Fruit fly (Drosophila melanogaster): Measurements from ENCODE around the gene CG13078.

Gene CG13078

dm6 chr2L:19563029-19563980 lies at the start of gene CG13078:
Gene CG13078, plus strand, starts transcription at chr2L:19563930.
- TF ChIP-seq net (GFP tag; optimal IDR thresholded peaks at IDR 0.05) (no peak), Smox (GFP tag; optimal IDR thresholded peaks at IDR 0.05) (no peak), CG3032 (tag; optimal IDR thresholded peaks at IDR 0.05) (no peak)

dm6 chr2L:19516062-19516461 lies 47.7 kb upstream of the CG13078 start:
- TF ChIP-seq svp (GFP tag) (no peak), CG10631 (GFP tag; optimal IDR thresholded peaks at IDR 0.05) (no peak), Hr4 (GFP tag; optimal IDR thresholded peaks at IDR 0.05) (no peak), topi (GFP tag; optimal IDR thresholded peaks at IDR 0.05) (no peak), eg (GFP tag; IDR thresholded peaks at IDR 0.05) (no peak), vri (GFP tag; optimal IDR thresholded peaks at IDR 0.05) (no peak), CG1621 (tag; optimal IDR thresholded peaks at IDR 0.05) (no peak), CG6163 (GFP tag; IDR thresholded peaks at IDR 0.05) (no peak)

DNA sequence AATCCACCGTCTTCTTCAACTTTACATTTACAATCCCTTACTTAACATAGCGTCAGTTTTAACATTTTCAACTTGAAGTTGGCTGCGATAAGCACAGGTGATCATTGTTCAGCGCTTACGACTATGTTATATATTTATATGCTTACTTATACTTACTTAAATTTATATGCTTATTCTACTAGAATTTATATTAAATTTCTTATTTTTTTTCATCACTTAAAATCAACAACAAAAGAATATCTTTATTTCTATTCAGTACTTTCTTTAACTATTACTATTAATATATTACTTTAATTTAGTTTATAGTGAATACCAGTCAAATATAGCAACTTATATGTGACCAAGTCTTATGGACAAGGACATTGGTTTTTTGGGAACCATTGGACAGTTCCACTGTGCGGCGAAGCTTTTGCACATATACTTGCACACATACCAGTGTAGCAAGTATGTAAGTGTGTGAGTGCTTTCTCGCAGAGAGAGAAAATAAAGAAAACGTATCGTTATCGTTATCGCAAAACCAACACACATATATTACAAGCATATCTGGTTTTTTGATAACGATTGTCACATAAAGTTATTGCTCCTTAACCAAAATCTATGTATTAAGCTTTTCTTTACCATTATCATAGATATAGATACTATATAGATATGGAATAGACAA lies 46.4 kb upstream of the CG13078 start, which contains the start of gene Hasp:
TSS of gene Hasp (minus strand) at position 51 of the 661 bp plus-strand sequence.
- no peak for TF ChIP-seq CG7368 (GFP tag; optimal IDR thresholded peaks at IDR 0.05)
- no peak for TF ChIP-seq Eip93F (GFP tag; optimal IDR thresholded peaks at IDR 0.05)
- peak; percentile 36 for TF ChIP-seq CG3919 (GFP tag; optimal IDR thresholded peaks at IDR 0.05)
- no peak for TF ChIP-seq salr (GFP tag; optimal IDR thresholded peaks at IDR 0.05)
- TF ChIP-seq CG6163 (GFP tag; IDR thresholded peaks at IDR 0.05) = no peak
- TF ChIP-seq dsx (GFP tag; optimal IDR thresholded peaks at IDR 0.05; ENCODE audit: poor library complexity, severe bottlenecking) = no peak
- peak; percentile 19 for TF ChIP-seq Met (GFP tag; optimal IDR thresholded peaks at IDR 0.05)
- no peak for TF ChIP-seq fd85E (GFP tag; optimal IDR thresholded peaks at IDR 0.05)
- no peak for TF ChIP-seq lz (GFP tag; optimal IDR thresholded peaks at IDR 0.05)
- no peak for TF ChIP-seq CG6808 (GFP tag; optimal IDR thresholded peaks at IDR 0.05)
- TF ChIP-seq CG8119 (GFP tag; IDR thresholded peaks at IDR 0.05) = no peak; the same call in 2 of the 3 replicates
- no peak for TF ChIP-seq cyc (GFP tag; optimal IDR thresholded peaks at IDR 0.05)
- TF ChIP-seq Hr38 (GFP tag; optimal IDR thresholded peaks at IDR 0.05) = no peak
- no peak for TF ChIP-seq Blimp-1 (GFP tag; optimal IDR thresholded peaks at IDR 0.05)
- TF ChIP-seq CG8319 (GFP tag; optimal IDR thresholded peaks at IDR 0.05) = no peak
- TF ChIP-seq CG10669 (GFP tag; optimal IDR thresholded peaks at IDR 0.05) = no peak
- no peak for TF ChIP-seq CG8632 (GFP tag; optimal IDR thresholded peaks at IDR 0.05)
- peak; percentile 19 for TF ChIP-seq Hr39 (GFP tag; optimal IDR thresholded peaks at IDR 0.05)
- TF ChIP-seq achi (GFP tag; optimal IDR thresholded peaks at IDR 0.05) = peak; percentile 36
- peak; percentile 23 for TF ChIP-seq Hr4 (GFP tag; optimal IDR thresholded peaks at IDR 0.05)
- no peak for TF ChIP-seq Sox15 (GFP tag; optimal IDR thresholded peaks at IDR 0.05)
- no peak for TF ChIP-seq CG11762 (GFP tag; optimal IDR thresholded peaks at IDR 0.05; ENCODE audit: insufficient read depth)
- no peak for TF ChIP-seq dac (GFP tag; optimal IDR thresholded peaks at IDR 0.05)
- TF ChIP-seq esn (GFP tag; optimal IDR thresholded peaks at IDR 0.05) = peak; percentile 46
- TF ChIP-seq CG6792 (GFP tag; optimal IDR thresholded peaks at IDR 0.05) = no peak
- TF ChIP-seq eg (GFP tag; IDR thresholded peaks at IDR 0.05) = 0 out of 3 replicates have a peak, but pooled peaks have one; percentile 32
- peak; percentile 17 for TF ChIP-seq topi (GFP tag; optimal IDR thresholded peaks at IDR 0.05)
- no peak for TF ChIP-seq CG6276 (GFP tag; optimal IDR thresholded peaks at IDR 0.05)
- TF ChIP-seq CG31627 (GFP tag; optimal IDR thresholded peaks at IDR 0.05) = peak; percentile 8
- peak; percentile 19 for TF ChIP-seq acj6 (GFP tag; optimal IDR thresholded peaks at IDR 0.05)
- peak; percentile 42 for TF ChIP-seq svp (GFP tag)
- TF ChIP-seq CG3032 (tag; optimal IDR thresholded peaks at IDR 0.05) = no peak
- no peak for TF ChIP-seq CG11902 (GFP tag; optimal IDR thresholded peaks at IDR 0.05)
- no peak for TF ChIP-seq net (GFP tag; optimal IDR thresholded peaks at IDR 0.05)
- peak; percentile 41 for TF ChIP-seq CG15336 (GFP tag; IDR thresholded peaks at IDR 0.05)
- TF ChIP-seq spab (GFP tag; optimal IDR thresholded peaks at IDR 0.05) = no peak
- no peak for TF ChIP-seq Ets21C (GFP tag; optimal IDR thresholded peaks at IDR 0.05)
- TF ChIP-seq Lpt (GFP tag; optimal IDR thresholded peaks at IDR 0.05) = no peak
- no peak for TF ChIP-seq CG10631 (GFP tag; optimal IDR thresholded peaks at IDR 0.05)
- TF ChIP-seq CG4318 (GFP tag; optimal IDR thresholded peaks at IDR 0.05) = no peak
- TF ChIP-seq CG6854 (GFP tag; optimal IDR thresholded peaks at IDR 0.05) = no peak

Data from whole organism, prepupa.